Fruit fly (Drosophila melanogaster) whole organism, embryonic: ENCODE data around the gene CG13033.

Experiments
- Adf1 ChIP-seq: fragments of 200-800 bp; sonication (Bioruptor generic); IDR thresholded peaks from 2 replicates; pipeline ENCODE4 v1.3.6; 2022; ENCODE audit warnings: missing biosample characterization, missing genetic modification characterization
- BEAF-32 ChIP-seq: fragments of 200-800 bp; sonication (Bioruptor generic); optimal IDR thresholded peaks from 3 replicates; lab custom pipeline; 2017; ENCODE audit warnings: missing biosample characterization, missing genetic modification characterization, mild to moderate bottlenecking, moderate library complexity, missing genetic modification reagents
- CG10267 ChIP-seq: fragments of 200-800 bp; sonication (Bioruptor generic); optimal IDR thresholded peaks from 2 replicates; lab custom pipeline; 2018; ENCODE audit warnings: missing biosample characterization, mild to moderate bottlenecking, missing genetic modification characterization, moderate library complexity
- CG10979 ChIP-seq: fragments of 200-800 bp; sonication (Bioruptor generic); optimal IDR thresholded peaks from 2 replicates; lab custom pipeline; 2018; ENCODE audit warnings: missing biosample characterization, mild to moderate bottlenecking, missing genetic modification characterization, moderate library complexity
- CG14860 ChIP-seq: fragments of 200-800 bp; sonication (Bioruptor generic); IDR thresholded peaks from 3 replicates; pipeline ENCODE4 v1.3.6; 2022; ENCODE audit warnings: missing biosample characterization, missing genetic modification characterization; ENCODE audit not compliant: partially characterized antibody
- CG15269 ChIP-seq: fragments of 200-800 bp; sonication (Bioruptor generic); optimal IDR thresholded peaks from 2 replicates; lab custom pipeline; 2018; ENCODE audit warnings: missing biosample characterization, mild to moderate bottlenecking, missing genetic modification characterization, moderate library complexity
- CG15514 ChIP-seq: fragments of 200-800 bp; sonication (Bioruptor generic); optimal IDR thresholded peaks from 3 replicates; lab custom pipeline; 2017; ENCODE audit warnings: missing biosample characterization, missing genetic modification characterization, mild to moderate bottlenecking, moderate library complexity, missing genetic modification reagents
- CG1792 ChIP-seq: fragments of 200-800 bp; sonication (Bioruptor generic); optimal IDR thresholded peaks from 2 replicates; lab custom pipeline; 2016; ENCODE audit warnings: missing biosample characterization, missing genetic modification characterization
- CG2129 ChIP-seq: fragments of 200-800 bp; sonication (Bioruptor generic); IDR thresholded peaks from 2 replicates; pipeline ENCODE4 v1.3.6; 2022; ENCODE audit warnings: missing biosample characterization, missing genetic modification characterization; ENCODE audit not compliant: partially characterized antibody
- CG31224 ChIP-seq: fragments of 200-800 bp; sonication (Bioruptor generic); IDR thresholded peaks from 2 replicates; pipeline ENCODE4 v1.3.6; 2022; ENCODE audit warnings: missing biosample characterization, missing genetic modification characterization
- CG34224 ChIP-seq: fragments of 200-800 bp; sonication (Bioruptor generic); IDR thresholded peaks from 3 replicates; pipeline ENCODE4 v1.3.6; 2022; ENCODE audit warnings: missing biosample characterization, missing genetic modification characterization; ENCODE audit not compliant: partially characterized antibody
- CG4424 ChIP-seq: fragments of 200-800 bp; sonication (Bioruptor generic); optimal IDR thresholded peaks from 3 replicates; lab custom pipeline; 2016; ENCODE audit warnings: missing biosample characterization, missing genetic modification characterization
- CG4617 ChIP-seq: fragments of 200-800 bp; sonication (Bioruptor generic); optimal IDR thresholded peaks from 3 replicates; lab custom pipeline; 2016; ENCODE audit warnings: missing biosample characterization, missing genetic modification characterization, borderline replicate concordance
- CG4820 ChIP-seq: fragments of 200-800 bp; sonication (Bioruptor generic); optimal IDR thresholded peaks from 3 replicates; lab custom pipeline; 2016; ENCODE audit warnings: missing biosample characterization, missing genetic modification characterization
- CG4854 ChIP-seq: fragments of 200-800 bp; sonication (Bioruptor generic); optimal IDR thresholded peaks from 2 replicates; lab custom pipeline; 2016; ENCODE audit warnings: missing biosample characterization, missing genetic modification characterization, inconsistent platforms
- CG6175 ChIP-seq: fragments of 200-800 bp; sonication (Bioruptor generic); IDR thresholded peaks from 3 replicates; pipeline ENCODE4 v1.3.6; 2022; ENCODE audit warnings: missing biosample characterization, missing genetic modification characterization
- CG6854 ChIP-seq: fragments of 200-800 bp; sonication (Bioruptor generic); optimal IDR thresholded peaks from 3 replicates; lab custom pipeline; 2017; ENCODE audit warnings: missing biosample characterization, mild to moderate bottlenecking, missing genetic modification characterization
- D19B ChIP-seq: fragments of 200-800 bp; sonication (Bioruptor generic); optimal IDR thresholded peaks from 2 replicates; lab custom pipeline; 2017; ENCODE audit warnings: missing biosample characterization, mild to moderate bottlenecking, missing genetic modification characterization
- Dip2 ChIP-seq: fragments of 200-800 bp; sonication (Bioruptor generic); IDR thresholded peaks from 2 replicates; pipeline ENCODE4 v1.3.6; 2022; ENCODE audit warnings: missing biosample characterization, missing genetic modification characterization
- Dip3 ChIP-seq: fragments of 200-800 bp; sonication (Bioruptor generic); optimal IDR thresholded peaks from 3 replicates; lab custom pipeline; 2016; ENCODE audit warnings: missing biosample characterization, missing genetic modification characterization
- HLH54F ChIP-seq: fragments of 200-800 bp; sonication (Bioruptor generic); optimal IDR thresholded peaks from 3 replicates; lab custom pipeline; 2016; ENCODE audit warnings: missing biosample characterization, missing genetic modification characterization
- Hr3 ChIP-seq: fragments of 200-800 bp; sonication (Bioruptor generic); optimal IDR thresholded peaks from 3 replicates; lab custom pipeline; 2016; ENCODE audit warnings: missing biosample characterization, missing genetic modification characterization
- Lim3 ChIP-seq: fragments of 200-800 bp; sonication (Bioruptor generic); IDR thresholded peaks from 2 replicates; pipeline ENCODE4 v1.3.6; 2022; ENCODE audit warnings: missing biosample characterization, missing genetic modification characterization
- Meics ChIP-seq: fragments of 200-800 bp; sonication (Bioruptor generic); optimal IDR thresholded peaks from 2 replicates; lab custom pipeline; 2017; ENCODE audit warnings: missing biosample characterization, mild to moderate bottlenecking, missing genetic modification characterization
- Nf-YB ChIP-seq: fragments of 200-800 bp; sonication (Bioruptor generic); optimal IDR thresholded peaks from 3 replicates; lab custom pipeline; 2019; ENCODE audit warnings: missing biosample characterization, mild to moderate bottlenecking, missing genetic modification characterization, moderate library complexity
- Optix ChIP-seq: fragments of 200-800 bp; sonication (Bioruptor generic); IDR thresholded peaks from 3 replicates; pipeline ENCODE4 v1.3.6; 2022; ENCODE audit warnings: missing biosample characterization, missing genetic modification characterization
- Sox102F ChIP-seq: fragments of 200-800 bp; sonication (Bioruptor generic); optimal IDR thresholded peaks from 2 replicates; lab custom pipeline; 2018; ENCODE audit warnings: missing biosample characterization, mild to moderate bottlenecking, missing genetic modification characterization, moderate library complexity
- Ssrp ChIP-seq: fragments of 200-800 bp; sonication (Bioruptor generic); optimal IDR thresholded peaks from 2 replicates; lab custom pipeline; 2018; ENCODE audit warnings: missing biosample characterization, mild to moderate bottlenecking, missing genetic modification characterization, moderate library complexity
- chm ChIP-seq: fragments of 200-800 bp; sonication (Bioruptor generic); IDR thresholded peaks from 2 replicates; pipeline ENCODE4 v1.3.6; 2022; ENCODE audit warnings: missing biosample characterization, missing genetic modification characterization
- dmrt99B ChIP-seq: fragments of 200-800 bp; sonication (Bioruptor generic); optimal IDR thresholded peaks from 2 replicates; lab custom pipeline; 2018; ENCODE audit warnings: missing biosample characterization, mild to moderate bottlenecking, missing genetic modification characterization, moderate library complexity
- dpn ChIP-seq, 2 experiments: fragments of 200-800 bp; sonication (Bioruptor generic); optimal IDR thresholded peaks; 3 replicates each; lab custom pipeline; 2016; ENCODE audit warnings: missing biosample characterization in 2 of 2, missing genetic modification characterization in 2 of 2
- emc ChIP-seq: fragments of 200-800 bp; sonication (Bioruptor generic); optimal IDR thresholded peaks from 2 replicates; lab custom pipeline; 2016; ENCODE audit warnings: missing biosample characterization, missing genetic modification characterization
- fru ChIP-seq: fragments of >200 bp; optimal IDR thresholded peaks from 2 replicates; lab custom pipeline; 2017
- her ChIP-seq: fragments of 200-800 bp; sonication (Bioruptor generic); optimal IDR thresholded peaks from 2 replicates; lab custom pipeline; 2016; ENCODE audit warnings: missing biosample characterization, missing genetic modification characterization
- hkb ChIP-seq, 2 experiments: fragments of 200-800 bp in 1 of 2; fragments of >200 bp in 1 of 2; sonication (Bioruptor generic) in 1 of 2; IDR thresholded peaks in 1 of 2; optimal IDR thresholded peaks in 1 of 2; 2 replicates each; pipeline versions ENCODE4 v1.3.6 to Lab custom; 2017 to 2022; ENCODE audit warnings: missing biosample characterization in 1 of 2, missing genetic modification characterization in 1 of 2
- inv ChIP-seq: fragments of 200-800 bp; sonication (Bioruptor generic); IDR thresholded peaks from 2 replicates; pipeline ENCODE4 v1.3.6; 2022; ENCODE audit warnings: missing biosample characterization, missing genetic modification characterization; ENCODE audit not compliant: partially characterized antibody
- ken ChIP-seq: fragments of 200-800 bp; sonication (Bioruptor generic); IDR thresholded peaks from 3 replicates; pipeline ENCODE4 v1.3.6; 2022; ENCODE audit warnings: missing biosample characterization, missing genetic modification characterization
- knrl ChIP-seq: fragments of 200-800 bp; sonication (Bioruptor generic); IDR thresholded peaks from 3 replicates; pipeline ENCODE4 v1.3.6; 2022; ENCODE audit warnings: missing biosample characterization, missing genetic modification characterization; ENCODE audit not compliant: partially characterized antibody
- maf-S ChIP-seq: fragments of 200-800 bp; sonication (Bioruptor generic); optimal IDR thresholded peaks from 2 replicates; lab custom pipeline; 2016; ENCODE audit warnings: missing biosample characterization, missing genetic modification characterization
- mirr ChIP-seq: fragments of 200-800 bp; sonication (Bioruptor generic); optimal IDR thresholded peaks from 3 replicates; lab custom pipeline; 2018; ENCODE audit warnings: missing biosample characterization, mild to moderate bottlenecking, missing genetic modification characterization
- nerfin-1 ChIP-seq: fragments of 200-800 bp; sonication (Bioruptor generic); optimal IDR thresholded peaks from 3 replicates; lab custom pipeline; 2019; ENCODE audit warnings: missing biosample characterization, mild to moderate bottlenecking, missing genetic modification characterization, moderate library complexity
- pan ChIP-seq, 4 experiments: fragments of >200 bp in 3 of 4; fragments of 200-800 bp in 1 of 4; sonication (Bioruptor generic) in 1 of 4; optimal IDR thresholded peaks in 3 of 4; IDR thresholded peaks in 1 of 4; 2 replicates each; pipeline versions ENCODE4 v1.3.6 to Lab custom; 2017 to 2022; ENCODE audit warnings: missing biosample characterization in 2 of 4, missing genetic modification characterization in 2 of 4, mixed read lengths in 1 of 4
- rib ChIP-seq: fragments of 200-800 bp; sonication (Bioruptor generic); IDR thresholded peaks from 2 replicates; pipeline ENCODE4 v1.3.6; 2022; ENCODE audit warnings: missing biosample characterization, missing genetic modification characterization
- scrt ChIP-seq: fragments of 200-800 bp; sonication (Bioruptor generic); optimal IDR thresholded peaks from 2 replicates; lab custom pipeline; 2018; ENCODE audit warnings: missing biosample characterization, mild to moderate bottlenecking, missing genetic modification characterization, moderate library complexity
- sna ChIP-seq: fragments of 200-800 bp; sonication (Bioruptor generic); IDR thresholded peaks from 2 replicates; pipeline ENCODE4 v1.3.6; 2022; ENCODE audit warnings: missing biosample characterization, missing genetic modification characterization; ENCODE audit not compliant: partially characterized antibody
- tap ChIP-seq: fragments of 200-800 bp; optimal IDR thresholded peaks from 3 replicates; lab custom pipeline; 2019; ENCODE audit warnings: missing biosample characterization, mild to moderate bottlenecking, missing genetic modification characterization, moderate library complexity
- trem ChIP-seq: fragments of 200-800 bp; optimal IDR thresholded peaks from 3 replicates; lab custom pipeline; 2019; ENCODE audit warnings: missing biosample characterization, mild to moderate bottlenecking, missing genetic modification characterization, moderate library complexity
- z ChIP-seq: fragments of 200-800 bp; sonication (Bioruptor generic); IDR thresholded peaks from 3 replicates; pipeline ENCODE4 v1.3.6; 2022; ENCODE audit warnings: missing biosample characterization, missing genetic modification characterization

The CG13033 gene

dm6 chr3L:16571014-16571738, 25.7 kb upstream of the CG13033 start (continued):
- no peak for TF ChIP-seq CG34224 (GFP tag; lab: Robert Waterston, UW)
- no peak for TF ChIP-seq Dip2 (GFP tag; lab: Robert Waterston, UW)
- peak; percentile 2 for TF ChIP-seq trem (tag; lab: Kevin White, UChicago)
- no peak for TF ChIP-seq CG14860 (GFP tag; lab: Robert Waterston, UW)
- TF ChIP-seq mirr: no peak
- peak; percentile 5 for TF ChIP-seq D19B (GFP tag; lab: Kevin White, UChicago)
- no peak for TF ChIP-seq fru (lab: Kevin White, UChicago)
- TF ChIP-seq tap (tag; lab: Kevin White, UChicago): no peak
- TF ChIP-seq Ssrp: no peak
- TF ChIP-seq hkb (optimal IDR thresholded peaks at IDR 0.05; lab: Kevin White, UChicago): no peak
- peak; percentile 53 for TF ChIP-seq hkb (GFP tag; IDR thresholded peaks at IDR 0.05; lab: Robert Waterston, UW)
- TF ChIP-seq nerfin-1: no peak
- peak; percentile 38 for TF ChIP-seq CG10979 (tag; lab: Kevin White, UChicago)
- TF ChIP-seq CG4820 (GFP tag; lab: Kevin White, UChicago): peak; percentile 11
- TF ChIP-seq z (GFP tag; lab: Robert Waterston, UW): peak; percentile 73
- TF ChIP-seq CG15269 (tag; lab: Kevin White, UChicago): peak; percentile 72
- peak; percentile 57 to 61 for TF ChIP-seq dpn (GFP tag; optimal IDR thresholded peaks at IDR 0.05; lab: Kevin White, UChicago)
- TF ChIP-seq Adf1: peak; percentile 33; the same call in 1 of the 2 replicates
- peak; percentile 49 for TF ChIP-seq her (GFP tag; lab: Kevin White, UChicago)
- peak; percentile 18 for TF ChIP-seq CG4854 (GFP tag; lab: Kevin White, UChicago)
- peak; percentile 42 for TF ChIP-seq Hr3 (GFP tag; lab: Kevin White, UChicago)
- peak; percentile 2 for TF ChIP-seq CG6854 (GFP tag; lab: Kevin White, UChicago)
- TF ChIP-seq Optix (GFP tag; lab: Robert Waterston, UW): no peak
- peak; percentile 43 for TF ChIP-seq HLH54F (GFP tag; lab: Kevin White, UChicago)
- no peak for TF ChIP-seq chm (GFP tag; lab: Robert Waterston, UW)
- TF ChIP-seq sna (GFP tag; lab: Robert Waterston, UW): no peak
- peak; percentile 34 for TF ChIP-seq CG10267 (tag; lab: Kevin White, UChicago)
- 0 out of 2 replicates have a peak, but pooled peaks have one; percentile 30 for TF ChIP-seq rib (GFP tag; lab: Robert Waterston, UW)
- TF ChIP-seq CG4424 (GFP tag; lab: Kevin White, UChicago): peak; percentile 35
- no peak for TF ChIP-seq CG6175 (GFP tag; lab: Robert Waterston, UW)
- TF ChIP-seq inv: no peak
- peak; percentile 23 for TF ChIP-seq maf-S (GFP tag; lab: Kevin White, UChicago)
- no peak for TF ChIP-seq emc (GFP tag; lab: Kevin White, UChicago)
- TF ChIP-seq knrl: no peak
- peak; percentile 15; the same call in 1 of the 2 replicates for TF ChIP-seq CG31224 (GFP tag; lab: Robert Waterston, UW)
- no peak for TF ChIP-seq CG2129
- TF ChIP-seq Lim3 (GFP tag; lab: Robert Waterston, UW): no peak
- peak; percentile 46 for TF ChIP-seq dmrt99B (tag; lab: Kevin White, UChicago)
- TF ChIP-seq CG15514 (GFP tag; lab: Kevin White, UChicago): peak; percentile 20
- peak; percentile 72 for TF ChIP-seq Meics (GFP tag; lab: Kevin White, UChicago)
- no peak for TF ChIP-seq pan (optimal IDR thresholded peaks at IDR 0.05; lab: Kevin White, UChicago)
- TF ChIP-seq pan (GFP tag; optimal IDR thresholded peaks at IDR 0.05 in 1 of 2, IDR thresholded peaks at IDR 0.05 in 1 of 2): peak in 1 of 2 experiments; percentile 71
- TF ChIP-seq CG4617 (GFP tag; lab: Kevin White, UChicago): no peak
- no peak for TF ChIP-seq Sox102F (GFP tag; lab: Kevin White, UChicago)
- peak; percentile 3 for TF ChIP-seq Nf-YB (GFP tag; lab: Kevin White, UChicago)
- no peak for TF ChIP-seq BEAF-32
- no peak for TF ChIP-seq CG1792 (GFP tag; lab: Kevin White, UChicago)
- TF ChIP-seq scrt (GFP tag; lab: Kevin White, UChicago): peak; percentile 36
- TF ChIP-seq ken (GFP tag; lab: Robert Waterston, UW): no peak
- TF ChIP-seq Dip3 (GFP tag; lab: Kevin White, UChicago): peak; percentile 8
